Fruit fly (Drosophila melanogaster) whole organism, prepupa: Measurements from ENCODE around the gene CG16812.

Experiments
- Blimp-1 ChIP-seq: fragments of 200-800 bp; sonication (Bioruptor generic); optimal IDR thresholded peaks from 3 replicates; lab custom pipeline; 2017; ENCODE audit warnings: missing biosample characterization, missing genetic modification characterization, mild to moderate bottlenecking, moderate library complexity, missing genetic modification reagents
- CG10631 ChIP-seq: fragments of 200-800 bp; sonication (Bioruptor generic); optimal IDR thresholded peaks from 2 replicates; lab custom pipeline; 2016; ENCODE audit warnings: missing biosample characterization, missing genetic modification characterization
- CG10669 ChIP-seq: fragments of 200-800 bp; sonication (Bioruptor generic); optimal IDR thresholded peaks from 3 replicates; lab custom pipeline; 2018; ENCODE audit warnings: missing biosample characterization, mild to moderate bottlenecking, missing genetic modification characterization, moderate library complexity
- CG11762 ChIP-seq: fragments of 200-800 bp; sonication (Bioruptor generic); optimal IDR thresholded peaks from 3 replicates; lab custom pipeline; 2016; ENCODE audit warnings: missing biosample characterization, missing genetic modification characterization; ENCODE audit not compliant: insufficient read depth
- CG11902 ChIP-seq: fragments of 200-800 bp; sonication (Bioruptor generic); optimal IDR thresholded peaks from 3 replicates; lab custom pipeline; 2016; ENCODE audit warnings: missing biosample characterization, missing genetic modification characterization
- CG15336 ChIP-seq: fragments of 200-800 bp; sonication (Bioruptor generic); IDR thresholded peaks from 2 replicates; pipeline ENCODE4 v1.3.6; 2022; ENCODE audit warnings: missing biosample characterization, missing genetic modification characterization
- CG16779 ChIP-seq: fragments of 200-800 bp; sonication (Bioruptor generic); optimal IDR thresholded peaks from 3 replicates; lab custom pipeline; 2017; ENCODE audit warnings: missing biosample characterization, mild to moderate bottlenecking, missing genetic modification characterization
- CG3032 ChIP-seq: fragments of 200-800 bp; optimal IDR thresholded peaks from 2 replicates; lab custom pipeline; 2019; ENCODE audit warnings: missing biosample characterization, mild to moderate bottlenecking, missing genetic modification characterization, moderate library complexity
- CG32006 ChIP-seq: fragments of 200-800 bp; sonication (Bioruptor generic); optimal IDR thresholded peaks from 3 replicates; lab custom pipeline; 2017; ENCODE audit warnings: missing biosample characterization, mild to moderate bottlenecking, missing genetic modification characterization
- CG34406 ChIP-seq: fragments of 200-800 bp; sonication (Bioruptor generic); optimal IDR thresholded peaks from 3 replicates; lab custom pipeline; 2016; ENCODE audit warnings: missing biosample characterization, missing genetic modification characterization
- CG3919 ChIP-seq: fragments of 200-800 bp; sonication (Bioruptor generic); optimal IDR thresholded peaks from 3 replicates; lab custom pipeline; 2016; ENCODE audit warnings: missing biosample characterization, missing genetic modification characterization
- CG6163 ChIP-seq: fragments of 200-800 bp; sonication (Bioruptor generic); IDR thresholded peaks from 3 replicates; pipeline ENCODE4 v1.3.6; 2022; ENCODE audit warnings: missing biosample characterization, missing genetic modification characterization
- CG6276 ChIP-seq: fragments of 200-800 bp; sonication (Bioruptor generic); optimal IDR thresholded peaks from 2 replicates; lab custom pipeline; 2017; ENCODE audit warnings: missing biosample characterization, mild to moderate bottlenecking, missing genetic modification characterization
- CG6808 ChIP-seq: fragments of 200-800 bp; sonication (Bioruptor generic); optimal IDR thresholded peaks from 3 replicates; lab custom pipeline; 2017; ENCODE audit warnings: missing biosample characterization, missing genetic modification characterization, mild to moderate bottlenecking, moderate library complexity, missing genetic modification reagents
- CG6854 ChIP-seq: fragments of 200-800 bp; sonication (Bioruptor generic); optimal IDR thresholded peaks from 2 replicates; lab custom pipeline; 2017; ENCODE audit warnings: missing biosample characterization, mild to moderate bottlenecking, missing genetic modification characterization
- CG7368 ChIP-seq: fragments of 200-800 bp; sonication (Bioruptor generic); optimal IDR thresholded peaks from 3 replicates; lab custom pipeline; 2016; ENCODE audit warnings: missing biosample characterization, missing genetic modification characterization
- CG8119 ChIP-seq: fragments of 200-800 bp; sonication (Bioruptor generic); IDR thresholded peaks from 3 replicates; pipeline ENCODE4 v1.3.6; 2022; ENCODE audit warnings: missing biosample characterization, missing genetic modification characterization
- CG8319 ChIP-seq: fragments of 200-800 bp; sonication (Bioruptor generic); optimal IDR thresholded peaks from 3 replicates; lab custom pipeline; 2016; ENCODE audit warnings: missing biosample characterization, missing genetic modification characterization
- Eip75B ChIP-seq: fragments of 200-800 bp; sonication (Bioruptor generic); optimal IDR thresholded peaks from 3 replicates; lab custom pipeline; 2016; ENCODE audit warnings: missing biosample characterization, missing genetic modification characterization
- Eip78C ChIP-seq: fragments of 200-800 bp; sonication (Bioruptor generic); peaks from one replicate; lab custom pipeline; 2016; ENCODE audit warnings: missing biosample characterization, missing genetic modification characterization
- Eip93F ChIP-seq: fragments of 200-800 bp; sonication (Bioruptor generic); optimal IDR thresholded peaks from 2 replicates; lab custom pipeline; 2016; ENCODE audit warnings: missing biosample characterization, mild to moderate bottlenecking, missing genetic modification characterization
- Ets21C ChIP-seq: fragments of 200-800 bp; sonication (Bioruptor generic); optimal IDR thresholded peaks from 3 replicates; lab custom pipeline; 2016; ENCODE audit warnings: missing biosample characterization, missing genetic modification characterization
- Ets96B ChIP-seq: fragments of 200-800 bp; optimal IDR thresholded peaks from 2 replicates; lab custom pipeline; 2019; ENCODE audit warnings: missing biosample characterization, mild to moderate bottlenecking, missing genetic modification characterization, moderate library complexity
- Hr38 ChIP-seq: sonication (Bioruptor generic); optimal IDR thresholded peaks from 2 replicates; lab custom pipeline; 2016; ENCODE audit warnings: missing biosample characterization, missing genetic modification characterization
- Hr4 ChIP-seq: fragments of 200-800 bp; sonication (Bioruptor generic); optimal IDR thresholded peaks from 3 replicates; lab custom pipeline; 2016; ENCODE audit warnings: missing biosample characterization, missing genetic modification characterization
- Lpt ChIP-seq: fragments of 200-800 bp; sonication (Bioruptor generic); optimal IDR thresholded peaks from 3 replicates; lab custom pipeline; 2016; ENCODE audit warnings: missing biosample characterization, missing genetic modification characterization
- Met ChIP-seq: fragments of 200-800 bp; sonication (Bioruptor generic); optimal IDR thresholded peaks from 3 replicates; lab custom pipeline; 2016; ENCODE audit warnings: missing biosample characterization, missing genetic modification characterization
- OdsH ChIP-seq: fragments of 200-800 bp; sonication (Bioruptor generic); optimal IDR thresholded peaks from 3 replicates; lab custom pipeline; 2016; ENCODE audit warnings: missing biosample characterization, missing genetic modification characterization
- Smox ChIP-seq: fragments of 200-800 bp; sonication (Bioruptor generic); optimal IDR thresholded peaks from 3 replicates; lab custom pipeline; 2016; ENCODE audit warnings: missing biosample characterization, missing genetic modification characterization
- Sox14 ChIP-seq: fragments of 200-800 bp; sonication (Bioruptor generic); optimal IDR thresholded peaks from 3 replicates; lab custom pipeline; 2016; ENCODE audit warnings: missing biosample characterization, missing genetic modification characterization
- achi ChIP-seq: fragments of 200-800 bp; sonication (Bioruptor generic); optimal IDR thresholded peaks from 3 replicates; lab custom pipeline; 2016; ENCODE audit warnings: missing biosample characterization, missing genetic modification characterization
- acj6 ChIP-seq: fragments of 200-800 bp; sonication (Bioruptor generic); optimal IDR thresholded peaks from 3 replicates; lab custom pipeline; 2016; ENCODE audit warnings: missing biosample characterization, missing genetic modification characterization
- cyc ChIP-seq: fragments of 200-800 bp; sonication (Bioruptor generic); optimal IDR thresholded peaks from 3 replicates; lab custom pipeline; 2016; ENCODE audit warnings: missing biosample characterization, missing genetic modification characterization
- dac ChIP-seq: fragments of 200-800 bp; sonication (Bioruptor generic); optimal IDR thresholded peaks from 2 replicates; lab custom pipeline; 2017; ENCODE audit warnings: missing biosample characterization, mild to moderate bottlenecking, missing genetic modification characterization
- dsx ChIP-seq: fragments of 200-800 bp; optimal IDR thresholded peaks from 3 replicates; lab custom pipeline; 2019; ENCODE audit warnings: missing biosample characterization, mild to moderate bottlenecking, missing genetic modification characterization, moderate library complexity; ENCODE audit not compliant: poor library complexity, severe bottlenecking
- eg ChIP-seq: fragments of 200-800 bp; sonication (Bioruptor generic); IDR thresholded peaks from 3 replicates; pipeline ENCODE4 v1.3.6; 2022; ENCODE audit warnings: missing biosample characterization, missing genetic modification characterization
- esn ChIP-seq: fragments of 200-800 bp; sonication (Bioruptor generic); optimal IDR thresholded peaks from 2 replicates; lab custom pipeline; 2016; ENCODE audit warnings: missing biosample characterization, mild to moderate bottlenecking, missing genetic modification characterization, moderate library complexity
- fd85E ChIP-seq: fragments of 200-800 bp; sonication (Bioruptor generic); optimal IDR thresholded peaks from 3 replicates; lab custom pipeline; 2016; ENCODE audit warnings: missing biosample characterization, missing genetic modification characterization
- lz ChIP-seq: fragments of 200-800 bp; sonication (Bioruptor generic); optimal IDR thresholded peaks from 3 replicates; lab custom pipeline; 2016; ENCODE audit warnings: missing biosample characterization, missing genetic modification characterization
- net ChIP-seq: fragments of 200-800 bp; sonication (Bioruptor generic); optimal IDR thresholded peaks from 3 replicates; lab custom pipeline; 2016; ENCODE audit warnings: missing biosample characterization, missing genetic modification characterization
- pdm3 ChIP-seq: fragments of 200-800 bp; sonication (Bioruptor generic); optimal IDR thresholded peaks from 3 replicates; lab custom pipeline; 2016; ENCODE audit warnings: missing biosample characterization, missing genetic modification characterization
- salr ChIP-seq, 2 experiments: fragments of 200-800 bp; sonication (Bioruptor generic); optimal IDR thresholded peaks; 3 replicates each; lab custom pipeline; 2016 to 2018; ENCODE audit warnings: missing biosample characterization in 2 of 2, missing genetic modification characterization in 2 of 2, mild to moderate bottlenecking in 1 of 2
- ss ChIP-seq, 2 experiments: fragments of 200-800 bp; sonication (Bioruptor generic); optimal IDR thresholded peaks; 2 replicates in 1 of 2; 3 replicates in 1 of 2; lab custom pipeline; 2017 to 2018; ENCODE audit warnings: mild to moderate bottlenecking in 2 of 2, missing biosample characterization in 2 of 2, missing genetic modification characterization in 2 of 2, moderate library complexity in 1 of 2
- svp ChIP-seq: fragments of 200-800 bp; sonication (Bioruptor generic); peaks from one replicate; lab custom pipeline; 2016; ENCODE audit warnings: missing biosample characterization, missing genetic modification characterization
- topi ChIP-seq: fragments of 200-800 bp; sonication (Bioruptor generic); optimal IDR thresholded peaks from 3 replicates; lab custom pipeline; 2016; ENCODE audit warnings: missing biosample characterization, missing genetic modification characterization
- vri ChIP-seq: fragments of 200-800 bp; sonication (Bioruptor generic); optimal IDR thresholded peaks from 3 replicates; lab custom pipeline; 2016; ENCODE audit warnings: missing biosample characterization, mild to moderate bottlenecking, missing genetic modification characterization

The CG16812 gene

DNA sequence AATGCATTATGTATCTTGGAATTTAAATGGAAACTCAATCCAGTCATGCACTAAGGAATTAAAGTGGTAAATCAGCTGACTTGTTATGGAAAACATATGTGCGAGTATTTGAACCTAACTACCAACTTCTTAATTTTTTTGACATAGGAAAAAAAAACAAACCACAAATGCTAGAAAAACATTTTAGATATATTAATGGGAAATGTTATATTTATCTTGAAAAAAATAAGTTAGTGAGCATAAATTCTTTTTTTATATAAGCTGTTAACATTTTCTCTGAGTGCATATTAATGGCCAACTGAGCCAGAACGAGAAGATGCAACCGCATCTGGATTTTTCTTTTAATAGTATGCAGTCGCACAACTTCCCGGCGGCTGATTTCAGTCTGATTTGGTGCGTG is 28.8 kb downstream of the CG16812 start (continued):
- TF ChIP-seq Met (GFP tag; lab: Kevin White, UChicago) (no peak), Sox14 (GFP tag; lab: Kevin White, UChicago) (peak; percentile 1), svp (GFP tag; lab: Kevin White, UChicago) (no peak), Ets21C (GFP tag; lab: Kevin White, UChicago) (no peak), CG3032 (tag; lab: Kevin White, UChicago) (peak; percentile 16), Hr4 (GFP tag; lab: Kevin White, UChicago) (peak; percentile 4), achi (GFP tag; lab: Kevin White, UChicago) (peak; percentile 22), cyc (no peak), salr (GFP tag; optimal IDR thresholded peaks at IDR 0.05; lab: Kevin White, UChicago) (no peak), OdsH (GFP tag; lab: Kevin White, UChicago) (no peak), CG6276 (peak; percentile 9), eg (no peak), dac (GFP tag; lab: Kevin White, UChicago) (no peak), esn (GFP tag; lab: Kevin White, UChicago) (no peak), lz (GFP tag; lab: Kevin White, UChicago) (no peak), Eip93F (GFP tag; lab: Kevin White, UChicago) (no peak), CG10669 (GFP tag; lab: Kevin White, UChicago) (no peak), CG15336 (GFP tag; lab: Robert Waterston, UW) (0 out of 2 replicates have a peak, but pooled peaks have one; percentile 15), fd85E (GFP tag; lab: Kevin White, UChicago) (no peak), Eip78C (GFP tag; lab: Kevin White, UChicago) (peak; percentile 74), CG11762 (GFP tag; lab: Kevin White, UChicago) (no peak), CG6163 (no peak), CG11902 (GFP tag; lab: Kevin White, UChicago) (no peak), ss (GFP tag; optimal IDR thresholded peaks at IDR 0.05; lab: Kevin White, UChicago) (peak in 1 of 2 experiments; percentile 7), CG16779 (tag; lab: Kevin White, UChicago) (no peak), CG8319 (GFP tag; lab: Kevin White, UChicago) (no peak), Eip75B (no peak), CG8119 (GFP tag; lab: Robert Waterston, UW) (0 out of 3 replicates have a peak, but pooled peaks have one; percentile 24), CG7368 (no peak), CG6808 (peak; percentile 31), topi (GFP tag; lab: Kevin White, UChicago) (no peak), CG10631 (GFP tag; lab: Kevin White, UChicago) (no peak), Lpt (GFP tag; lab: Kevin White, UChicago) (peak; percentile 20), vri (GFP tag; lab: Kevin White, UChicago) (no peak)

DNA sequence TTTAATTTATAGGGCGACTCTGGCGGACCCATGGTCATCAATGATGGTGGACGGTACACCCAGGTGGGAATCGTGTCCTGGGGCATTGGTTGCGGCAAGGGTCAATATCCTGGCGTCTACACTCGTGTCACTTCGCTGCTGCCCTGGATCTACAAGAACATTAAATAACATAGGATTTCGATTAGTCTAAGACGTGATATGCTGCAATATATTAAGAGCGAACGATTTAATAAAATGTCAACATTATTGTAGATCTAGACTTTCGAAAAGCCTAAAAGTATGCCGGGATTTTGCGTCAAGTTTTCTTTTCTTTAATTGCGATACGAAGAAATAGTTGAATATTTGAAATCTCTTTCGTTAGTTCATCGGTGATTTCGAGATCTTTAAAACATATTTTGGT is 34.8 kb downstream of the CG16812 start, which contains the start of gene Naa20B:
TSS of gene Naa20B (plus strand) at position 301 of the 400 bp plus-strand sequence.
- TF ChIP-seq Lpt (GFP tag; lab: Kevin White, UChicago) (no peak), Ets96B (tag; lab: Kevin White, UChicago) (no peak), topi (GFP tag; lab: Kevin White, UChicago) (no peak), CG6854 (GFP tag; lab: Kevin White, UChicago) (no peak), ss (GFP tag; optimal IDR thresholded peaks at IDR 0.05; lab: Kevin White, UChicago) (no peak), Eip93F (GFP tag; lab: Kevin White, UChicago) (no peak), CG6163 (no peak), OdsH (GFP tag; lab: Kevin White, UChicago) (no peak), CG10631 (GFP tag; lab: Kevin White, UChicago) (no peak)

DNA sequence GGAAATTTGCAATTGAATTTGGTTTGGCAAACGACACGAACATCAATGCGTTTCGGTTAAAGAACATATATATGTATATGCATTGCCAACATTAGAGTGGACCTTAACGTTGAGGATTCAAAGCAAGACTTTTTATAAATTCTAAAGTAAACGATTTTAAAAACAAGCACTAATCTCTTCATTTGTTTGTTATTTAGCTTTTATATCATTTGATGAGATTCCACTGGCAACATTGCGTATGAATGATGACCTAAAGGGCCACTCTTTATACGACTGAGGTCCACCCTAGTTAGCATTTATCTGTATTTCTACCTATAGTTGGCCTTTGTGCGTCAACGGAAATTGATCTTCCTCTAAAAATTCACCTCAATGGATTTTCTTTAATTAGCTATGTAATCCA is 36.3 kb downstream of the CG16812 start:
- TF ChIP-seq Eip75B (no peak), dac (GFP tag; lab: Kevin White, UChicago) (no peak), CG34406 (no peak), CG8119 (GFP tag; lab: Robert Waterston, UW) (peak; percentile 60; the same call in 2 of the 3 replicates), CG10631 (GFP tag; lab: Kevin White, UChicago) (peak; percentile 21), Eip78C (GFP tag; lab: Kevin White, UChicago) (peak; percentile 82), Met (GFP tag; lab: Kevin White, UChicago) (peak; percentile 18), Smox (GFP tag; lab: Kevin White, UChicago) (no peak), CG6163 (peak; percentile 53; the same call in 1 of the 3 replicates), CG15336 (GFP tag; lab: Robert Waterston, UW) (peak; percentile 66), Lpt (GFP tag; lab: Kevin White, UChicago) (peak; percentile 18), CG6276 (peak; percentile 52), Blimp-1 (GFP tag; lab: Kevin White, UChicago) (no peak), pdm3 (GFP tag; lab: Kevin White, UChicago) (peak; percentile 32), net (GFP tag; lab: Kevin White, UChicago) (peak; percentile 22), achi (GFP tag; lab: Kevin White, UChicago) (peak; percentile 48), salr (GFP tag; optimal IDR thresholded peaks at IDR 0.05; lab: Kevin White, UChicago) (no peak), acj6 (GFP tag; lab: Kevin White, UChicago) (no peak), CG11762 (GFP tag; lab: Kevin White, UChicago) (no peak), dsx (GFP tag; lab: Kevin White, UChicago) (no peak), Hr38 (GFP tag; lab: Kevin White, UChicago) (no peak), CG3919 (GFP tag; lab: Kevin White, UChicago) (peak; percentile 42), CG32006 (GFP tag; lab: Kevin White, UChicago) (peak; percentile 24)
